Worm (Caenorhabditis elegans) whole organism, L3 larva: ENCODE measurements around the gene C14F11.7.

Experiments
- R02D3.7 ChIP-seq: fragments of 150-350 bp; optimal IDR thresholded peaks from 2 replicates; lab custom pipeline; 2014; ENCODE audit warnings: missing biosample characterization, missing genetic modification characterization
- ama-1 ChIP-seq: fragments of 150-350 bp; optimal IDR thresholded peaks from 2 replicates; lab custom pipeline; 2018
- ceh-28 ChIP-seq: fragments of 150-350 bp; optimal IDR thresholded peaks from 2 replicates; lab custom pipeline; 2014; ENCODE audit warnings: missing biosample characterization, missing genetic modification reagents, missing genetic modification characterization
- ceh-82 ChIP-seq: fragments of 150-350 bp; optimal IDR thresholded peaks from 2 replicates; lab custom pipeline; 2014; ENCODE audit warnings: missing biosample characterization, missing genetic modification characterization
- daf-12 ChIP-seq: fragments of 150-350 bp; optimal IDR thresholded peaks from 2 replicates; lab custom pipeline; 2014; ENCODE audit warnings: missing biosample characterization, missing genetic modification reagents, missing genetic modification characterization
- egl-27 ChIP-seq: sonication (generic microtip); optimal IDR thresholded peaks from 4 replicates; lab custom pipeline; 2017; ENCODE audit warnings: missing biosample characterization, missing genetic modification reagents, missing genetic modification characterization
- egl-5 ChIP-seq: fragments of 150-350 bp; optimal IDR thresholded peaks from 2 replicates; lab custom pipeline; 2017; ENCODE audit warnings: missing biosample characterization, missing genetic modification reagents, missing genetic modification characterization, inconsistent platforms
- elt-2 ChIP-seq: sonication (generic microtip); optimal IDR thresholded peaks from 2 replicates; lab custom pipeline; 2016; ENCODE audit warnings: missing genetic modification reagents, mild to moderate bottlenecking, missing genetic modification characterization, missing compliant biosample characterization
- elt-3 ChIP-seq, 3 experiments: fragments of 150-350 bp in 1 of 3; sonication (generic microtip) in 2 of 3; optimal IDR thresholded peaks; 2 replicates in 2 of 3; 4 replicates in 1 of 3; lab custom pipeline; 2014 to 2017; ENCODE audit warnings: missing biosample characterization in 3 of 3, missing genetic modification characterization in 3 of 3
- fkh-10 ChIP-seq: sonication (generic microtip); optimal IDR thresholded peaks from 2 replicates; lab custom pipeline; 2017; ENCODE audit warnings: missing biosample characterization, missing genetic modification reagents, missing genetic modification characterization
- fos-1 ChIP-seq: fragments of 150-350 bp; optimal IDR thresholded peaks from 2 replicates; lab custom pipeline; 2014; ENCODE audit warnings: missing biosample characterization, missing genetic modification characterization
- hmg-11 ChIP-seq: sonication (generic microtip); optimal IDR thresholded peaks from 2 replicates; lab custom pipeline; 2016; ENCODE audit warnings: missing genetic modification characterization, missing compliant biosample characterization
- jun-1 ChIP-seq: fragments of 150-350 bp; optimal IDR thresholded peaks from 2 replicates; lab custom pipeline; 2014; ENCODE audit warnings: missing biosample characterization, missing genetic modification reagents, missing genetic modification characterization
- lin-15B ChIP-seq: fragments of 150-350 bp; optimal IDR thresholded peaks from 2 replicates; lab custom pipeline; 2014; ENCODE audit warnings: missing biosample characterization, missing genetic modification characterization
- lsy-12 ChIP-seq: sonication (generic microtip); optimal IDR thresholded peaks from 2 replicates; lab custom pipeline; 2016; ENCODE audit warnings: mild to moderate bottlenecking, missing genetic modification characterization, missing compliant biosample characterization
- mml-1 ChIP-seq: fragments of 150-350 bp; sonication (generic microtip); optimal IDR thresholded peaks from 3 replicates; lab custom pipeline; 2014; ENCODE audit warnings: missing biosample characterization, missing genetic modification characterization
- nhr-12 ChIP-seq: fragments of 150-350 bp; optimal IDR thresholded peaks from 2 replicates; lab custom pipeline; 2014; ENCODE audit warnings: missing biosample characterization, missing genetic modification characterization
- nhr-23 ChIP-seq: fragments of 150-350 bp; optimal IDR thresholded peaks from 2 replicates; lab custom pipeline; 2014; ENCODE audit warnings: missing biosample characterization, missing genetic modification reagents, missing genetic modification characterization
- nhr-25 ChIP-seq: sonication (generic microtip); optimal IDR thresholded peaks from 2 replicates; lab custom pipeline; 2017; ENCODE audit warnings: missing biosample characterization, missing genetic modification characterization
- nhr-28 ChIP-seq: fragments of 150-350 bp; optimal IDR thresholded peaks from 2 replicates; lab custom pipeline; 2014; ENCODE audit warnings: missing biosample characterization, missing genetic modification characterization
- nhr-43 ChIP-seq: sonication (generic microtip); optimal IDR thresholded peaks from 2 replicates; lab custom pipeline; 2016; ENCODE audit warnings: mild to moderate bottlenecking, missing genetic modification characterization, missing compliant biosample characterization; ENCODE audit not compliant: poor library complexity, severe bottlenecking
- nhr-76 ChIP-seq: fragments of 150-350 bp; sonication (generic microtip); optimal IDR thresholded peaks from 5 replicates; lab custom pipeline; 2014; ENCODE audit warnings: missing biosample characterization, missing genetic modification characterization
- nhr-77 ChIP-seq: fragments of 150-350 bp; optimal IDR thresholded peaks from 2 replicates; lab custom pipeline; 2014; ENCODE audit warnings: missing biosample characterization, missing genetic modification characterization
- pha-4 ChIP-seq: fragments of 150-350 bp; optimal IDR thresholded peaks from 2 replicates; lab custom pipeline; 2014; ENCODE audit warnings: missing biosample characterization, missing genetic modification reagents, missing genetic modification characterization
- pqm-1 ChIP-seq: fragments of 150-350 bp; optimal IDR thresholded peaks from 2 replicates; lab custom pipeline; 2017; ENCODE audit warnings: missing biosample characterization, missing genetic modification characterization, inconsistent platforms
- sea-2 ChIP-seq: fragments of 150-350 bp; sonication (generic microtip); optimal IDR thresholded peaks from 4 replicates; lab custom pipeline; 2014; ENCODE audit warnings: missing biosample characterization, missing genetic modification reagents, missing genetic modification characterization
- skn-1 ChIP-seq: fragments of 150-350 bp; optimal IDR thresholded peaks from 2 replicates; lab custom pipeline; 2014; ENCODE audit warnings: missing biosample characterization, missing genetic modification characterization
- snpc-4 ChIP-seq: fragments of 150-350 bp; optimal IDR thresholded peaks from 2 replicates; lab custom pipeline; 2014; ENCODE audit warnings: missing biosample characterization, missing genetic modification characterization
- tbx-2 ChIP-seq: sonication (generic microtip); optimal IDR thresholded peaks from 2 replicates; lab custom pipeline; 2016; ENCODE audit warnings: mild to moderate bottlenecking, missing genetic modification characterization, missing compliant biosample characterization
- unc-39 ChIP-seq: sonication (generic microtip); optimal IDR thresholded peaks from 4 replicates; lab custom pipeline; 2017; ENCODE audit warnings: missing biosample characterization, missing genetic modification characterization
- zag-1 ChIP-seq: fragments of 150-350 bp; optimal IDR thresholded peaks from 2 replicates; lab custom pipeline; 2014; ENCODE audit warnings: missing biosample characterization, missing genetic modification characterization
- ztf-11 ChIP-seq: fragments of 150-350 bp; optimal IDR thresholded peaks from 2 replicates; lab custom pipeline; 2014; ENCODE audit warnings: missing biosample characterization, missing genetic modification characterization
- ztf-4 ChIP-seq: fragments of 150-350 bp; optimal IDR thresholded peaks from 2 replicates; lab custom pipeline; 2014; ENCODE audit warnings: missing biosample characterization, missing genetic modification characterization

Gene C14F11.7

DNA sequence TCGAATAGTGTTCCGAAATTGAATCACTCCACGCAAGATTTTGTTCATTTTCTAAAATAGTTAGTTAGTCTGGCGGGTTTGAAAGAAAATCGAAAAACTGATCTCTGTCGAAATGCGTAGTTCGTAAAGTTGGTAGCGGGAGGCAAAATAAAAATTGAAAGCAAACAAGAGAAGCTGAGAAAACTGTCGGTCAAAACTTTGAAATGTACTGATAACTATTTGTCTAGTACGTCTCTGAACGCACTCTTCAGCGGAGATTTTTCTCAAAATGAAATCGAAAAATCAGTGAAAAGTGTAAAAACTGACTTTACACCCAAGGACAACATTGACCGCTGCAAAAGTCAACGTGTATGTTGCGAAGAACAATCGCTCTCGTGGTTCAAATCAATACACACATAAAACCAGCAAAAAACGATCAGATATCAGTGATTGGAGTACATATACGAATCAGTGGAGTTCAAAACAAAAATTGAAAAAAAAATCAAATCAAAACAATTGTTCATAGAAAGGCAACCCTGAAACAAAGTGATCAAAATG, 3.6 kb downstream of the C14F11.7 start, which contains the start of gene bca-1 (continued):
- peak; percentile 51 for TF ChIP-seq ama-1 (lab: Kevin White, UChicago)
- TF ChIP-seq nhr-28 (tag; lab: Kevin White, UChicago): no peak
- TF ChIP-seq ceh-28 (tag; lab: Kevin White, UChicago): no peak
- TF ChIP-seq, all 47 proteins: peak for 8

DNA sequence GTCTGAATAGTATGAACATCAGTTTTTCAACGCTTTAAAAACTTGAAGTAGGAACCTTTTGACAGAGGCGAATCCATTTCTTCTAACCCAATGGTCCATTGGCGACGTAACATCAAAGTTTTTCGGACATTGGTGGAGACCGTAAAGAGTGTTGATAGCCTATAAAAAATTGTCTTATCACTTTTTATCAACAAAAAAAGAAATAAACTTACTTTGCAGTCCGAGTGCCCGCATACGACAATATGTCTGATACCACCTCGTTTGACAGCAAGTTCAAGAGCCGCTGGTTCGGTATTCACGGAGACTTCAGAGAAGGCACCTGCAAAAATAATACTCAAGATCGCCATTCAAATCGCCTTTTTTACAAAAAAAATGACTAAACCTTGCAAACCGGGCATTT, 5.0 kb downstream of the C14F11.7 start:
- TF ChIP-seq nhr-23 (tag; lab: Kevin White, UChicago) (no peak), nhr-76 (no peak), tbx-2 (tag; lab: Kevin White, UChicago) (no peak), nhr-25 (tag; lab: Kevin White, UChicago) (no peak), sea-2 (GFP tag; lab: Kevin White, UChicago) (no peak), egl-27 (no peak), elt-2 (tag; lab: Kevin White, UChicago) (peak; percentile 19), daf-12 (no peak), nhr-12 (tag; lab: Kevin White, UChicago) (no peak)

DNA sequence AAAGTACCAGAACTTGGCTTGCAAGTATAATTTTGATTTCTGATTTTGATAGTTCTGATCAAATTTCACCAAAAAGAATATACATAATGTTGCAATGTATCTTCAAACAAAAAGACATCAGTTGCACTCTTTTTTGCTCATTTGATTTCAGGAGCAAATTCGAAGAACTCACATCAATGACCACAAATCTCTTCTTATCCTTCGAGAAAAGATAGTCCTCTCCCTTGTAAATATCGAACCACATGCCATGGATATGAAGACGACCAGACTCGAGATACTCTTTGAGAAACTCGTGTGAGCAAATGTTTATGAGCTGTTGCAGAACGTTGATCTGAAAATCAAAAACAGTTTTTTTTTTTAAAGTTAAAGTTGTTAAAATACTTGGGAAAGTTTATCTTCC, 5.6 kb downstream of the C14F11.7 start:
- TF ChIP-seq elt-3 (tag; optimal IDR thresholded peaks at IDR 0.05; lab: Kevin White, UChicago): no peak
- TF ChIP-seq skn-1 (tag; lab: Kevin White, UChicago): no peak
- TF ChIP-seq lin-15B (tag; lab: Kevin White, UChicago): no peak

DNA sequence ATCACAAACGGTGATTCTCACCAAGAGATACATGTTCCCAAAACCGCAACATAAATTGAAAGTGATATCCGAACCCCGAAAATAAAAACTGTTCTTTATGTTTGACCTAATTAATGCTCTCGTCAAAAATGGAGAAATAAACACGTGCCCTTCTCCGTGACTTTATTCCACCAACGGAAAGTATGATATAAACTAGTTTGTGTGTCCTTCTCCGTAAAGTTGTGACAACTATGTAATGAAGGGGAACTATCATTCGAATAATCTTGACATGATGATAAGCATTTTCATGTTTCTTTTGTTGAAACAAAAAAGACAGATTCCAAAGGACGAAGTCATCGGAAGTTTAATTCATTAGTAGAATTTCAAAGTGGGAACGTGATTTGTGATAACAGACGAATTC, 6.8 kb downstream of the C14F11.7 start:
- TF ChIP-seq nhr-12 (tag; lab: Kevin White, UChicago): no peak
- TF ChIP-seq elt-3 (tag; optimal IDR thresholded peaks at IDR 0.05; lab: Kevin White, UChicago): peak in 1 of 3 experiments; percentile 52
- no peak for TF ChIP-seq ztf-11 (tag; lab: Kevin White, UChicago)
- no peak for TF ChIP-seq pha-4 (tag; lab: Kevin White, UChicago)
- TF ChIP-seq lsy-12 (tag; lab: Kevin White, UChicago): peak; percentile 5
- peak; percentile 54 for TF ChIP-seq nhr-25 (tag; lab: Kevin White, UChicago)
- TF ChIP-seq nhr-23 (tag; lab: Kevin White, UChicago): peak; percentile 97
- peak; percentile 82 for TF ChIP-seq nhr-43 (tag; lab: Kevin White, UChicago)
- peak; percentile 65 for TF ChIP-seq ama-1 (lab: Kevin White, UChicago)
- no peak for TF ChIP-seq hmg-11 (tag; lab: Kevin White, UChicago)

DNA sequence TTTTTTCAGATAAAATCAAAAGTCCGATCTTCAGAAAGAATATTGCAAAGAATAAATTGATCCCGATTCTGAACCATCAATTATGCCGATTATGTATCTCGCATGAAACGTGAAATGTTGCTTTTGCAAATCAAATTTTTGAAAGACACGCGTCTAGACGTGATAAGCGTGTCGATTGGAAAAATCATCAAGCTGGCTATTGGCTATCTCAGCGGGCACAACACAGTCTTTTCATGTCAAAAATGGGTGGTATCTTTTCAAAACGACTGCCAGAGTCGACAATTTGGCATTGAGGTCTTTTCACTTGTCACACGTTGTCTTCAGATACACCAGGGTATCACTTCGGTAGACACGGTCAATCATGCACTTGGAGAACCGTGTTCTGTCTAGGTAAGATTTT, 11.7 kb downstream of the C14F11.7 start, which contains the start of gene daf-9:
Gene daf-9, plus strand, starts transcription at position 301 of the 400 bp plus-strand sequence.
- peak in 1 of 3 experiments; percentile 69 for TF ChIP-seq elt-3 (tag; optimal IDR thresholded peaks at IDR 0.05; lab: Kevin White, UChicago)
- no peak for TF ChIP-seq fkh-10
- TF ChIP-seq nhr-23 (tag; lab: Kevin White, UChicago): peak; percentile 30

DNA sequence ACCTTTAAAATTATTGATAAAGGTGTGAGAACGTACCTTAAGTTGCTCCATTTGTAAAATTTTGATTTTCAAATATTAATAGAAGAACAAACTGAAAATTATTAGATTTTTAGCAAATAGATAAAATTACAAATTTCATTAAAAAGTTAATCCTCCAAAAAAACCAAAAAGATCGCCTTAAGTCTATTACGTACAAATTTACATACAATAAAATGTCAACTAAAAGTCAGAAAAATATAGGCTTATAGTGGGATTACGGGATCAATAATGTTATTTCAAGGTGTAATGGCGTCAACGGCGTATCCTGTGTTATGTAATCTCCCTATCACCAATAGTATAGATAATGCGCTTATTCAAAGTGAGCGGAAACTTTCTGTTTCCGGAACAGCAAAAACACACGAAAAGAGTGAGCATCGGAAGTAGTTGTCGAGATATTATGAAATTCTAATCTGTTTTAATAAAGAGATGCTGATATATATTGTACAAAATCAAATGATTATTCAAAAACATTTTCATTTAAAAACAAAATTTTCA, 14.1 kb downstream of the C14F11.7 start, which contains the start of gene ceh-54:
Gene ceh-54, minus strand, starts transcription at position 51 of the 534 bp plus-strand sequence.
- TF ChIP-seq mml-1 (tag; lab: Kevin White, UChicago) (no peak), fos-1 (no peak), ztf-4 (tag; lab: Kevin White, UChicago) (no peak), snpc-4 (no peak), jun-1 (no peak), egl-5 (tag; lab: Kevin White, UChicago) (no peak), lsy-12 (tag; lab: Kevin White, UChicago) (no peak), sea-2 (GFP tag; lab: Kevin White, UChicago) (no peak), nhr-77 (tag; lab: Kevin White, UChicago) (no peak), unc-39 (tag; lab: Kevin White, UChicago) (no peak), fkh-10 (no peak), R02D3.7 (no peak), ama-1 (lab: Kevin White, UChicago) (no peak), hmg-11 (tag; lab: Kevin White, UChicago) (no peak), daf-12 (no peak), ceh-82 (tag; lab: Kevin White, UChicago) (no peak), pqm-1 (tag; lab: Kevin White, UChicago) (no peak), zag-1 (tag; lab: Kevin White, UChicago) (no peak)
